Fruit fly (Drosophila melanogaster) whole organism: Measurements from ENCODE around the gene CG6567.

Experiments used
- CG8478 ChIP-seq: fragments of >200 bp; optimal IDR thresholded peaks from 2 replicates; lab custom pipeline; 2018; ENCODE audit warnings: inconsistent platforms
- Dll ChIP-seq: fragments of >200 bp; optimal IDR thresholded peaks from 2 replicates; lab custom pipeline; 2017
- EcR ChIP-seq, 2 experiments: fragments of >200 bp; optimal IDR thresholded peaks; 2 replicates each; lab custom pipeline; 2017; ENCODE audit warnings: missing biosample characterization in 2 of 2, missing genetic modification characterization in 2 of 2, missing genetic modification reagents in 2 of 2
- pan ChIP-seq: fragments of >200 bp; optimal IDR thresholded peaks from 2 replicates; lab custom pipeline; 2017
- psq ChIP-seq: fragments of >200 bp; optimal IDR thresholded peaks from 2 replicates; lab custom pipeline; 2017
- usp ChIP-seq: fragments of >200 bp; optimal IDR thresholded peaks from 2 replicates; lab custom pipeline; 2017; ENCODE audit warnings: missing biosample characterization, missing genetic modification characterization, mixed read lengths

The CG6567 gene

dm6 chr3R:10826796-10827524 is 27.3 kb downstream of the CG6567 start, which contains the start of gene Cad86C:
Gene Cad86C, plus strand, starts transcription at chr3R:10827079.
- TF ChIP-seq CG8478 (lab: Kevin White, UChicago) (no peak), Dll (lab: Kevin White, UChicago) (peak; percentile 84), pan (no peak), EcR (GFP tag; optimal IDR thresholded peaks at IDR 0.05; lab: Kevin White, UChicago) (no peak), psq (lab: Kevin White, UChicago) (no peak), usp (GFP tag; lab: Kevin White, UChicago) (no peak)

dm6 chr3R:10815032-10815431 is 39.2 kb downstream of the CG6567 start, which contains the start of the genes CG14693 and TTLL15:
Gene CG14693, minus strand, starts transcription at chr3R:10815047.
Gene TTLL15, plus strand, starts transcription at chr3R:10815288.
- TF ChIP-seq EcR (GFP tag; optimal IDR thresholded peaks at IDR 0.05; lab: Kevin White, UChicago) (no peak), CG8478 (lab: Kevin White, UChicago) (no peak), psq (lab: Kevin White, UChicago) (no peak), pan (no peak), Dll (lab: Kevin White, UChicago) (no peak), usp (GFP tag; lab: Kevin White, UChicago) (no peak)

dm6 chr3R:10803855-10804254 is 50.4 kb downstream of the CG6567 start, which contains the start of gene CG14692:
Gene CG14692, minus strand, starts transcription at chr3R:10803955.
- TF ChIP-seq usp (GFP tag; lab: Kevin White, UChicago) (no peak), pan (no peak), Dll (lab: Kevin White, UChicago) (no peak), CG8478 (lab: Kevin White, UChicago) (no peak), psq (lab: Kevin White, UChicago) (no peak), EcR (GFP tag; optimal IDR thresholded peaks at IDR 0.05; lab: Kevin White, UChicago) (no peak)
